Fruit fly (Drosophila melanogaster): ENCODE data around the gene Rb97D.

Gene Rb97D

dm6 chr3R:26859228-26859627 is 16.3 kb downstream of the Rb97D start (continued):
- TF ChIP-seq peb (GFP tag; IDR thresholded peaks at IDR 0.05) (peak; percentile 28; the same call in 1 of the 2 replicates), C15 (GFP tag; IDR thresholded peaks at IDR 0.05) (no peak), CG18599 (GFP tag; optimal IDR thresholded peaks at IDR 0.05) (peak; percentile 79), zfh1 (GFP tag; IDR thresholded peaks at IDR 0.05) (0 out of 3 replicates have a peak, but pooled peaks have one; percentile 54), mirr (GFP tag; optimal IDR thresholded peaks at IDR 0.05) (no peak), otp (GFP tag; IDR thresholded peaks at IDR 0.05) (0 out of 3 replicates have a peak, but pooled peaks have one; percentile 27), CG8290 (GFP tag; optimal IDR thresholded peaks at IDR 0.05) (no peak), CG8290 (tag; optimal IDR thresholded peaks at IDR 0.05) (peak in 1 of 2 experiments; percentile 20), chif (GFP tag; optimal IDR thresholded peaks at IDR 0.05) (peak in 1 of 2 experiments; percentile 14), CG14667 (GFP tag; IDR thresholded peaks at IDR 0.05) (peak; percentile 27; the same call in 1 of the 2 replicates), Taf1 (GFP tag; IDR thresholded peaks at IDR 0.05) (peak; percentile 45), HmgZ (tag; optimal IDR thresholded peaks at IDR 0.05) (no peak), CG3726 (GFP tag; IDR thresholded peaks at IDR 0.05) (peak; percentile 66; the same call in 1 of the 3 replicates), CG4854 (GFP tag; optimal IDR thresholded peaks at IDR 0.05) (no peak), bigmax (GFP tag; optimal IDR thresholded peaks at IDR 0.05) (no peak), lmd (GFP tag; IDR thresholded peaks at IDR 0.05) (0 out of 2 replicates have a peak, but pooled peaks have one; percentile 23), Mrtf (GFP tag; IDR thresholded peaks at IDR 0.05) (0 out of 3 replicates have a peak, but pooled peaks have one; percentile 34), ATbp (GFP tag; optimal IDR thresholded peaks at IDR 0.05) (peak; percentile 20), ara (GFP tag; IDR thresholded peaks at IDR 0.05) (peak; percentile 49; the same call in 1 of the 2 replicates), CG17912 (GFP tag; optimal IDR thresholded peaks at IDR 0.05) (no peak), shn (GFP tag; optimal IDR thresholded peaks at IDR 0.05) (no peak), Chrac-16 (GFP tag; optimal IDR thresholded peaks at IDR 0.05) (no peak), pfk (GFP tag; optimal IDR thresholded peaks at IDR 0.05) (no peak), vvl (GFP tag; IDR thresholded peaks at IDR 0.05) (peak; percentile 64; the same call in 1 of the 2 replicates), ind (GFP tag; optimal IDR thresholded peaks at IDR 0.05) (peak; percentile 13), CG33557 (GFP tag; optimal IDR thresholded peaks at IDR 0.05) (no peak), disco-r (GFP tag; optimal IDR thresholded peaks at IDR 0.05) (no peak), CG7372 (GFP tag; IDR thresholded peaks at IDR 0.05) (peak; percentile 46; the same call in 1 of the 2 replicates), ro (GFP tag; IDR thresholded peaks at IDR 0.05) (peak; percentile 59; the same call in 1 of the 2 replicates), gcm (GFP tag; optimal IDR thresholded peaks at IDR 0.05) (no peak), scrt (GFP tag; optimal IDR thresholded peaks at IDR 0.05) (peak; percentile 19), CG17359 (tag; optimal IDR thresholded peaks at IDR 0.05) (peak; percentile 52), D (optimal IDR thresholded peaks at IDR 0.05) (no peak), D (GFP tag; optimal IDR thresholded peaks at IDR 0.05) (peak; percentile 3), mld (GFP tag; IDR thresholded peaks at IDR 0.05; ENCODE audit: partially characterized antibody) (no peak), jing (GFP tag; optimal IDR thresholded peaks at IDR 0.05) (no peak), dmrt99B (tag; optimal IDR thresholded peaks at IDR 0.05) (peak; percentile 55), B-H2 (GFP tag; optimal IDR thresholded peaks at IDR 0.05) (no peak), CG10979 (tag; optimal IDR thresholded peaks at IDR 0.05) (peak; percentile 30), CG17328 (GFP tag; IDR thresholded peaks at IDR 0.05) (peak; percentile 46; the same call in 1 of the 2 replicates), CG7271 (tag; optimal IDR thresholded peaks at IDR 0.05) (no peak), CG31441 (GFP tag; IDR thresholded peaks at IDR 0.05) (peak; percentile 70), H15 (GFP tag; IDR thresholded peaks at IDR 0.05) (peak; percentile 61; the same call in 2 of the 3 replicates), dpn (GFP tag; optimal IDR thresholded peaks at IDR 0.05) (peak in 1 of 2 experiments; percentile 70), fd96Cb (tag; optimal IDR thresholded peaks at IDR 0.05) (peak; percentile 16), CG3281 (GFP tag; optimal IDR thresholded peaks at IDR 0.05) (peak; percentile 43), ewg (GFP tag; optimal IDR thresholded peaks at IDR 0.05) (peak; percentile 9), CG15479 (GFP tag; optimal IDR thresholded peaks at IDR 0.05) (no peak), HLH3B (GFP tag; IDR thresholded peaks at IDR 0.05) (peak; percentile 66), CG10209 (GFP tag; optimal IDR thresholded peaks at IDR 0.05) (peak; percentile 7), gem (tag; optimal IDR thresholded peaks at IDR 0.05) (peak; percentile 54)
